Worm (Caenorhabditis elegans): ENCODE measurements around the gene hlh-33.

ce11 chrIII:1905589-1905988 lies 50.4 kb downstream of the hlh-33 start, which contains the start of the genes B0524.6 and pqn-41:
- TF ChIP-seq ceh-82 (tag; optimal IDR thresholded peaks at IDR 0.05) (no peak), R02D3.7 (tag; optimal IDR thresholded peaks at IDR 0.05) (no peak), nhr-10 (tag; optimal IDR thresholded peaks at IDR 0.05) (no peak), skn-1 (tag; optimal IDR thresholded peaks at IDR 0.05) (no peak), gei-8 (GFP tag; optimal IDR thresholded peaks at IDR 0.05) (no peak), lin-15B (tag; optimal IDR thresholded peaks at IDR 0.05) (no peak), unc-130 (GFP tag; optimal IDR thresholded peaks at IDR 0.05) (no peak), nhr-76 (tag; optimal IDR thresholded peaks at IDR 0.05) (no peak), nhr-77 (tag; optimal IDR thresholded peaks at IDR 0.05) (no peak), ceh-28 (tag; optimal IDR thresholded peaks at IDR 0.05) (no peak), unc-39 (tag; optimal IDR thresholded peaks at IDR 0.05) (no peak), ztf-7 (tag; optimal IDR thresholded peaks at IDR 0.05) (no peak), nhr-25 (tag; optimal IDR thresholded peaks at IDR 0.05; ENCODE audit: borderline replicate concordance, insufficient read depth) (no peak)
